Fruit fly (Drosophila melanogaster) whole organism, embryonic: ENCODE results near the gene TMEM216.

Source experiments
- Abd-B ChIP-seq: fragments of 200-800 bp; sonication (Bioruptor generic); optimal IDR thresholded peaks from 2 replicates; lab custom pipeline; 2018; ENCODE audit warnings: missing biosample characterization, mild to moderate bottlenecking, missing genetic modification characterization, moderate library complexity
- Ada2b ChIP-seq: fragments of 200-800 bp; sonication (Bioruptor generic); IDR thresholded peaks from 2 replicates; pipeline ENCODE4 v1.3.6; 2022; ENCODE audit warnings: missing biosample characterization, missing genetic modification characterization
- Adf1 ChIP-seq: fragments of 200-800 bp; sonication (Bioruptor generic); IDR thresholded peaks from 2 replicates; pipeline ENCODE4 v1.3.6; 2022; ENCODE audit warnings: missing biosample characterization, missing genetic modification characterization
- Asciz ChIP-seq: fragments of 200-800 bp; sonication (Bioruptor generic); optimal IDR thresholded peaks from 2 replicates; lab custom pipeline; 2017; ENCODE audit warnings: missing biosample characterization, mild to moderate bottlenecking, missing genetic modification characterization, missing genetic modification reagents
- CG12769 ChIP-seq: fragments of 200-800 bp; sonication (Bioruptor generic); optimal IDR thresholded peaks from 2 replicates; lab custom pipeline; 2019; ENCODE audit warnings: missing biosample characterization, mild to moderate bottlenecking, missing genetic modification characterization, moderate library complexity
- CG13123 ChIP-seq: fragments of 200-800 bp; sonication (Bioruptor generic); optimal IDR thresholded peaks from 2 replicates; lab custom pipeline; 2016; ENCODE audit warnings: missing biosample characterization, missing genetic modification characterization
- CG14441 ChIP-seq: fragments of 200-800 bp; sonication (Bioruptor generic); IDR thresholded peaks from 2 replicates; pipeline ENCODE4 v1.3.6; 2022; ENCODE audit warnings: missing biosample characterization, missing genetic modification characterization
- CG15011 ChIP-seq: fragments of 200-800 bp; sonication (Bioruptor generic); optimal IDR thresholded peaks from 3 replicates; lab custom pipeline; 2018; ENCODE audit warnings: missing biosample characterization, mild to moderate bottlenecking, missing genetic modification characterization
- CG16779 ChIP-seq: fragments of 200-800 bp; sonication (Bioruptor generic); IDR thresholded peaks from 2 replicates; pipeline ENCODE4 v1.3.6; 2022; ENCODE audit warnings: missing biosample characterization, missing genetic modification characterization
- CG16863 ChIP-seq: fragments of 200-800 bp; sonication (Bioruptor generic); optimal IDR thresholded peaks from 3 replicates; lab custom pipeline; 2016; ENCODE audit warnings: missing biosample characterization, missing genetic modification characterization
- CG17361 ChIP-seq: fragments of 200-800 bp; sonication (Bioruptor generic); IDR thresholded peaks from 3 replicates; pipeline ENCODE4 v1.3.6; 2022; ENCODE audit warnings: missing biosample characterization, missing genetic modification characterization
- CG17385 ChIP-seq: fragments of 200-800 bp; sonication (Bioruptor generic); optimal IDR thresholded peaks from 3 replicates; lab custom pipeline; 2018; ENCODE audit warnings: missing biosample characterization, mild to moderate bottlenecking, missing genetic modification characterization
- CG18262 ChIP-seq: fragments of 200-800 bp; optimal IDR thresholded peaks from 3 replicates; lab custom pipeline; 2019; ENCODE audit warnings: missing biosample characterization, mild to moderate bottlenecking, missing genetic modification characterization, moderate library complexity
- CG2202 ChIP-seq: fragments of 200-800 bp; sonication (Bioruptor generic); optimal IDR thresholded peaks from 2 replicates; lab custom pipeline; 2018; ENCODE audit warnings: missing biosample characterization, mild to moderate bottlenecking, missing genetic modification characterization
- CG32767 ChIP-seq: fragments of 200-800 bp; sonication (Bioruptor generic); IDR thresholded peaks from 2 replicates; pipeline ENCODE4 v1.3.6; 2022; ENCODE audit warnings: missing biosample characterization, missing genetic modification characterization
- CG42726 ChIP-seq: fragments of 200-800 bp; sonication (Bioruptor generic); IDR thresholded peaks from 2 replicates; pipeline ENCODE4 v1.3.6; 2022; ENCODE audit warnings: missing biosample characterization, missing genetic modification characterization; ENCODE audit not compliant: partially characterized antibody
- CG4617 ChIP-seq: fragments of 200-800 bp; sonication (Bioruptor generic); optimal IDR thresholded peaks from 3 replicates; lab custom pipeline; 2016; ENCODE audit warnings: missing biosample characterization, missing genetic modification characterization, borderline replicate concordance
- CG4854 ChIP-seq: fragments of 200-800 bp; sonication (Bioruptor generic); optimal IDR thresholded peaks from 2 replicates; lab custom pipeline; 2016; ENCODE audit warnings: missing biosample characterization, missing genetic modification characterization, inconsistent platforms
- CG6272 ChIP-seq: fragments of 200-800 bp; sonication (Bioruptor generic); IDR thresholded peaks from 2 replicates; pipeline ENCODE4 v1.3.6; 2022; ENCODE audit warnings: missing biosample characterization, missing genetic modification characterization
- CG7745 ChIP-seq: fragments of 200-800 bp; sonication (Bioruptor generic); optimal IDR thresholded peaks from 2 replicates; lab custom pipeline; 2018; ENCODE audit warnings: missing biosample characterization, mild to moderate bottlenecking, missing genetic modification characterization, moderate library complexity
- CG7928 ChIP-seq: fragments of 200-800 bp; sonication (Bioruptor generic); optimal IDR thresholded peaks from 2 replicates; lab custom pipeline; 2017; ENCODE audit warnings: missing biosample characterization, mild to moderate bottlenecking, missing genetic modification characterization
- CG7963 ChIP-seq: fragments of 200-800 bp; sonication (Bioruptor generic); IDR thresholded peaks from 3 replicates; pipeline ENCODE4 v1.3.6; 2022; ENCODE audit warnings: missing biosample characterization, missing genetic modification characterization; ENCODE audit not compliant: partially characterized antibody
- CG8924 ChIP-seq: fragments of 200-800 bp; optimal IDR thresholded peaks from 3 replicates; lab custom pipeline; 2019; ENCODE audit warnings: missing biosample characterization, mild to moderate bottlenecking, missing genetic modification characterization, moderate library complexity
- CG9437 ChIP-seq: fragments of 200-800 bp; sonication (Bioruptor generic); optimal IDR thresholded peaks from 2 replicates; lab custom pipeline; 2018; ENCODE audit warnings: missing biosample characterization, mild to moderate bottlenecking, missing genetic modification characterization
- CHES-1-like ChIP-seq: fragments of 200-800 bp; sonication (Bioruptor generic); optimal IDR thresholded peaks from 2 replicates; lab custom pipeline; 2016; ENCODE audit warnings: missing biosample characterization, missing genetic modification characterization
- Dfd ChIP-seq, 2 experiments: fragments of >200 bp; optimal IDR thresholded peaks; 2 replicates each; lab custom pipeline; 2017; ENCODE audit warnings: missing biosample characterization in 2 of 2, missing genetic modification characterization in 2 of 2
- Pdp1 ChIP-seq, 2 experiments: fragments of 200-800 bp; sonication (Bioruptor generic); optimal IDR thresholded peaks; 3 replicates each; lab custom pipeline; 2016; ENCODE audit warnings: missing biosample characterization in 2 of 2, missing genetic modification characterization in 2 of 2, mild to moderate bottlenecking in 1 of 2, moderate library complexity in 1 of 2
- Usf ChIP-seq: fragments of 200-800 bp; sonication (Bioruptor generic); optimal IDR thresholded peaks from 2 replicates; lab custom pipeline; 2017; ENCODE audit warnings: missing genotype, missing biosample characterization, missing genetic modification characterization
- Xrp1 ChIP-seq: fragments of 200-800 bp; sonication (Bioruptor generic); IDR thresholded peaks from 2 replicates; pipeline ENCODE4 v1.3.6; 2022; ENCODE audit warnings: missing biosample characterization, missing genetic modification characterization
- ab ChIP-seq: fragments of 200-800 bp; sonication (Bioruptor generic); optimal IDR thresholded peaks from 2 replicates; lab custom pipeline; 2016; ENCODE audit warnings: missing biosample characterization, missing genetic modification characterization
- al ChIP-seq: fragments of 200-800 bp; sonication (Bioruptor generic); IDR thresholded peaks from 2 replicates; pipeline ENCODE4 v1.3.6; 2022; ENCODE audit warnings: missing biosample characterization, missing genetic modification characterization
- bab2 ChIP-seq: fragments of 200-800 bp; sonication (Bioruptor generic); optimal IDR thresholded peaks from 2 replicates; lab custom pipeline; 2016; ENCODE audit warnings: missing biosample characterization, missing genetic modification characterization
- bowl ChIP-seq: fragments of 200-800 bp; sonication (Bioruptor generic); IDR thresholded peaks from 2 replicates; pipeline ENCODE4 v1.3.6; 2022; ENCODE audit warnings: missing biosample characterization, missing genetic modification characterization
- croc ChIP-seq: fragments of 200-800 bp; sonication (Bioruptor generic); conservative IDR thresholded peaks from 3 replicates; pipeline ENCODE4 v1.3.6; 2022; ENCODE audit warnings: missing biosample characterization, missing genetic modification characterization
- crol ChIP-seq: fragments of 200-800 bp; sonication (Bioruptor generic); IDR thresholded peaks from 2 replicates; pipeline ENCODE4 v1.3.6; 2022; ENCODE audit warnings: missing biosample characterization, missing genetic modification characterization
- dpn ChIP-seq, 2 experiments: fragments of 200-800 bp; sonication (Bioruptor generic); optimal IDR thresholded peaks; 3 replicates each; lab custom pipeline; 2016; ENCODE audit warnings: missing biosample characterization in 2 of 2, missing genetic modification characterization in 2 of 2
- fd64A ChIP-seq: fragments of 200-800 bp; sonication (Bioruptor generic); optimal IDR thresholded peaks from 3 replicates; lab custom pipeline; 2018; ENCODE audit warnings: missing biosample characterization, mild to moderate bottlenecking, missing genetic modification characterization
- inv ChIP-seq: fragments of 200-800 bp; sonication (Bioruptor generic); IDR thresholded peaks from 2 replicates; pipeline ENCODE4 v1.3.6; 2022; ENCODE audit warnings: missing biosample characterization, missing genetic modification characterization; ENCODE audit not compliant: partially characterized antibody
- maf-S ChIP-seq: fragments of 200-800 bp; sonication (Bioruptor generic); optimal IDR thresholded peaks from 2 replicates; lab custom pipeline; 2016; ENCODE audit warnings: missing biosample characterization, missing genetic modification characterization
- mirr ChIP-seq: fragments of 200-800 bp; sonication (Bioruptor generic); optimal IDR thresholded peaks from 3 replicates; lab custom pipeline; 2018; ENCODE audit warnings: missing biosample characterization, mild to moderate bottlenecking, missing genetic modification characterization
- nom ChIP-seq: fragments of 200-800 bp; sonication (Bioruptor generic); optimal IDR thresholded peaks from 2 replicates; lab custom pipeline; 2017; ENCODE audit warnings: missing biosample characterization, missing genetic modification characterization, mild to moderate bottlenecking, moderate library complexity, missing genetic modification reagents
- pb ChIP-seq: fragments of 200-800 bp; sonication (Bioruptor generic); optimal IDR thresholded peaks from 3 replicates; lab custom pipeline; 2016; ENCODE audit warnings: missing biosample characterization, missing genetic modification characterization
- pum ChIP-seq: fragments of 200-800 bp; sonication (Bioruptor generic); optimal IDR thresholded peaks from 2 replicates; lab custom pipeline; 2016; ENCODE audit warnings: missing biosample characterization, missing genetic modification characterization
- run ChIP-seq: fragments of 200-800 bp; sonication (Bioruptor generic); optimal IDR thresholded peaks from 3 replicates; lab custom pipeline; 2018; ENCODE audit warnings: missing biosample characterization, mild to moderate bottlenecking, missing genetic modification characterization
- shn ChIP-seq: fragments of 200-800 bp; sonication (Bioruptor generic); optimal IDR thresholded peaks from 3 replicates; lab custom pipeline; 2016; ENCODE audit warnings: missing biosample characterization, missing genetic modification characterization
- slbo ChIP-seq: fragments of 200-800 bp; sonication (Bioruptor generic); IDR thresholded peaks from 2 replicates; pipeline ENCODE4 v1.3.6; 2022; ENCODE audit warnings: missing biosample characterization, missing genetic modification characterization
- so ChIP-seq: fragments of 200-800 bp; sonication (Bioruptor generic); IDR thresholded peaks from 3 replicates; pipeline ENCODE4 v1.3.6; 2022; ENCODE audit warnings: missing biosample characterization, missing genetic modification characterization
- tna ChIP-seq: fragments of 200-800 bp; sonication (Bioruptor generic); IDR thresholded peaks from 2 replicates; pipeline ENCODE4 v1.3.6; 2022; ENCODE audit warnings: missing biosample characterization, missing genetic modification characterization; ENCODE audit not compliant: partially characterized antibody
- yki ChIP-seq: fragments of >200 bp; optimal IDR thresholded peaks from 3 replicates; lab custom pipeline; 2018
- zf30C ChIP-seq: fragments of 200-800 bp; sonication (Bioruptor generic); optimal IDR thresholded peaks from 3 replicates; lab custom pipeline; 2018; ENCODE audit warnings: missing biosample characterization, mild to moderate bottlenecking, missing genetic modification characterization

Gene TMEM216

DNA sequence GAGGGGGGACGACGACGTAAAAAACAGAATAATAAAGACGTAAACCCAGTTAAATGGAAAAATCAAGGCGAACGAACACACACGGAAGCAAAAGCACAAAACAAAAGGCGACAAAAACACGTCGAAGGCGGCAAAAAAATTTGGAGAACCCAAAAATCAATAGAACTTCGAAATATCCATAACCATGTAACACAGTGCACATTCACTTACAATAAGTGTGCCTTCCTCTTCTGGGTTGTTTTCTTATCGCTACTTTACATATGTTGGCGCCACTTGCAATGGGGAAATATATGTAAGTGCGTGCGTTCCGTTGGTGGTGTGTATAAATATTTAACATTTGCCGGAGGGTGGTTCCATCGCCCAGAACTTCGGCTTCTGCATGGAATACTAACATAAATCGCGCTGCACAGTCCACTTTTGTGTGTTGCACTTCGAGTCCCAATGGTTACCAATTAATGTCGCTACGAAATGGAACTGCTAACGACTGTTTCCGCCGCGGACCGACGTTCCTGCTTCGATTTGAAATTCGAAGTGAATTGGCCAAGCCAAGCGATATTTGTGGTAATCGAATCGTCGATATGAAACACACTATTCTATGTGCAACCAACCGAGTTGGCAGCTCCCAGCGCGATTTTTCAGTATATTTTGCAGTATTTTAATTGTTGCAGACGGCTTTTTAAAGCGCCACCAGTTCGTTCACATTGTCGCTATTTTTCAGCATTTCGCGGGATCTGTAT, 31.3 kb downstream of the TMEM216 start, which contains the start of the genes CG9801 and Nasp (continued):
- no peak for TF ChIP-seq maf-S (GFP tag; lab: Kevin White, UChicago)
- peak; percentile 47 for TF ChIP-seq CG4617 (GFP tag; lab: Kevin White, UChicago)
- no peak; the same call in 2 of the 3 replicates for TF ChIP-seq CG17361
- TF ChIP-seq al (GFP tag; lab: Robert Waterston, UW) = no peak
- TF ChIP-seq CG16779 (GFP tag; lab: Robert Waterston, UW) = no peak
- peak; percentile 41 for TF ChIP-seq run (tag; lab: Kevin White, UChicago)
- TF ChIP-seq pum (GFP tag; lab: Kevin White, UChicago) = peak; percentile 16
- no peak for TF ChIP-seq CG13123
- TF ChIP-seq CG7745 (tag; lab: Kevin White, UChicago) = no peak
- TF ChIP-seq Pdp1 (GFP tag; optimal IDR thresholded peaks at IDR 0.05; lab: Kevin White, UChicago) = peak in 1 of 2 experiments; percentile 29
- peak; percentile 29 to 33 for TF ChIP-seq dpn (GFP tag; optimal IDR thresholded peaks at IDR 0.05; lab: Kevin White, UChicago)
- no peak for TF ChIP-seq Asciz (GFP tag; lab: Kevin White, UChicago)
- TF ChIP-seq CG6272 (GFP tag; lab: Robert Waterston, UW) = peak; percentile 16; the same call in 1 of the 2 replicates
- TF ChIP-seq Dfd (GFP tag; optimal IDR thresholded peaks at IDR 0.05; lab: Kevin White, UChicago) = no peak
- TF ChIP-seq tna (GFP tag; lab: Robert Waterston, UW) = peak; percentile 57
- TF ChIP-seq Xrp1 (GFP tag; lab: Robert Waterston, UW) = peak; percentile 24; the same call in 1 of the 2 replicates
- no peak for TF ChIP-seq CG2202 (tag; lab: Kevin White, UChicago)
- TF ChIP-seq Abd-B = peak; percentile 36
- peak; percentile 39 for TF ChIP-seq pb (GFP tag; lab: Kevin White, UChicago)
- no peak for TF ChIP-seq CG16863 (GFP tag; lab: Kevin White, UChicago)
- TF ChIP-seq zf30C (GFP tag; lab: Kevin White, UChicago) = no peak
- no peak for TF ChIP-seq Adf1 (GFP tag; lab: Robert Waterston, UW)
- TF ChIP-seq CG15011 (GFP tag; lab: Kevin White, UChicago) = peak; percentile 11
- no peak for TF ChIP-seq nom (GFP tag; lab: Kevin White, UChicago)
- no peak for TF ChIP-seq Ada2b (GFP tag; lab: Robert Waterston, UW)
- peak; percentile 31; the same call in 1 of the 2 replicates for TF ChIP-seq slbo
- TF ChIP-seq so (GFP tag; lab: Robert Waterston, UW) = peak; percentile 48; the same call in 1 of the 3 replicates
- TF ChIP-seq CG18262 (tag; lab: Kevin White, UChicago) = no peak
- peak; percentile 54; the same call in 1 of the 2 replicates for TF ChIP-seq CG42726 (GFP tag; lab: Robert Waterston, UW)
- no peak for TF ChIP-seq crol (GFP tag; lab: Robert Waterston, UW)
- TF ChIP-seq CHES-1-like (GFP tag; lab: Kevin White, UChicago) = peak; percentile 62
- no peak for TF ChIP-seq Usf (GFP tag; lab: Kevin White, UChicago)
- TF ChIP-seq CG4854 (GFP tag; lab: Kevin White, UChicago) = no peak
- peak; percentile 64 for TF ChIP-seq inv (GFP tag; lab: Robert Waterston, UW)
- no peak for TF ChIP-seq CG32767 (GFP tag; lab: Robert Waterston, UW)
- no peak for TF ChIP-seq bab2 (GFP tag; lab: Kevin White, UChicago)
- TF ChIP-seq fd64A (GFP tag; lab: Kevin White, UChicago) = no peak
- TF ChIP-seq CG17385 = peak; percentile 32
- no peak for TF ChIP-seq croc (GFP tag; lab: Robert Waterston, UW)
- peak; percentile 71 for TF ChIP-seq CG7963 (GFP tag; lab: Robert Waterston, UW)
- TF ChIP-seq CG12769 (tag; lab: Kevin White, UChicago) = peak; percentile 29
- TF ChIP-seq bowl = no peak
- TF ChIP-seq ab = no peak
- TF ChIP-seq CG7928 = peak; percentile 22
- TF ChIP-seq mirr (GFP tag; lab: Kevin White, UChicago) = peak; percentile 30
- TF ChIP-seq yki (lab: Kevin White, UChicago) = no peak
- 0 out of 2 replicates have a peak, but pooled peaks have one; percentile 21 for TF ChIP-seq CG14441 (GFP tag; lab: Robert Waterston, UW)
- peak; percentile 37 for TF ChIP-seq CG8924 (tag; lab: Kevin White, UChicago)
- no peak for TF ChIP-seq shn
- no peak for TF ChIP-seq CG9437 (GFP tag; lab: Kevin White, UChicago)
